Comparison of ENCODE assay signal across 2 fruit fly cellular contexts in genomic region chr2L:19019160-19019592, dm6.
TF ChIP-seq lines count a peak whose summit lies in the region.

No protein-coding gene starts in this region.

TF ChIP-seq in whole organism, embryonic, 481 proteins besides CTCF, POLR2A, EP300 and RAD21 (continued from another document and continues in another):
- TF ChIP-seq CG6813 (GFP tag; optimal IDR thresholded peaks at IDR 0.05; lab: Kevin White, UChicago) (peak; percentile 8), Sry-δ (GFP tag; optimal IDR thresholded peaks at IDR 0.05; lab: Kevin White, UChicago) (no peak), sc (optimal IDR thresholded peaks at IDR 0.05; lab: Kevin White, UChicago) (no peak), sc (GFP tag; optimal IDR thresholded peaks at IDR 0.05; lab: Kevin White, UChicago) (no peak), CG18599 (GFP tag; optimal IDR thresholded peaks at IDR 0.05; lab: Kevin White, UChicago) (peak; percentile 61), ap (GFP tag; IDR thresholded peaks at IDR 0.05; lab: Robert Waterston, UW) (no peak), lmd (GFP tag; IDR thresholded peaks at IDR 0.05; lab: Robert Waterston, UW) (0 out of 2 replicates have a peak, but pooled peaks have one; percentile 3), CG17359 (tag; optimal IDR thresholded peaks at IDR 0.05; lab: Kevin White, UChicago) (no peak), sug (tag; optimal IDR thresholded peaks at IDR 0.05; lab: Kevin White, UChicago) (peak; percentile 29), CG9727 (GFP tag; optimal IDR thresholded peaks at IDR 0.05; lab: Kevin White, UChicago) (peak; percentile 50), CG31388 (GFP tag; optimal IDR thresholded peaks at IDR 0.05; lab: Kevin White, UChicago) (no peak), chinmo (GFP tag; IDR thresholded peaks at IDR 0.05; lab: Robert Waterston, UW; ENCODE audit: partially characterized antibody) (no peak), Hmr (GFP tag; optimal IDR thresholded peaks at IDR 0.05; lab: Kevin White, UChicago) (peak; percentile 54), ind (GFP tag; optimal IDR thresholded peaks at IDR 0.05; lab: Kevin White, UChicago) (peak; percentile 25), yki (optimal IDR thresholded peaks at IDR 0.05; lab: Kevin White, UChicago) (no peak), Hsf (GFP tag; optimal IDR thresholded peaks at IDR 0.05; lab: Kevin White, UChicago) (peak; percentile 23), Doc2 (GFP tag; IDR thresholded peaks at IDR 0.05; lab: Robert Waterston, UW) (no peak), CG10979 (tag; optimal IDR thresholded peaks at IDR 0.05; lab: Kevin White, UChicago) (peak; percentile 22), maf-S (GFP tag; optimal IDR thresholded peaks at IDR 0.05; lab: Kevin White, UChicago) (no peak), CG2120 (GFP tag; optimal IDR thresholded peaks at IDR 0.05; lab: Kevin White, UChicago) (peak; percentile 66), lab (GFP tag; optimal IDR thresholded peaks at IDR 0.05; lab: Kevin White, UChicago) (peak; percentile 33), phol (tag; optimal IDR thresholded peaks at IDR 0.05; lab: Kevin White, UChicago) (peak; percentile 31), dati (GFP tag; IDR thresholded peaks at IDR 0.05; lab: Robert Waterston, UW) (no peak), CG10274 (GFP tag; optimal IDR thresholded peaks at IDR 0.05; lab: Kevin White, UChicago) (no peak), CG7556 (GFP tag; optimal IDR thresholded peaks at IDR 0.05; lab: Kevin White, UChicago) (peak; percentile 81), tio (GFP tag; optimal IDR thresholded peaks at IDR 0.05; lab: Kevin White, UChicago) (peak; percentile 47), CG17361 (GFP tag; IDR thresholded peaks at IDR 0.05; lab: Robert Waterston, UW) (peak; percentile 70; the same call in 2 of the 3 replicates), CG9437 (GFP tag; optimal IDR thresholded peaks at IDR 0.05; lab: Kevin White, UChicago) (peak; percentile 47), dmrt99B (tag; optimal IDR thresholded peaks at IDR 0.05; lab: Kevin White, UChicago) (peak; percentile 55), CG2678 (tag; optimal IDR thresholded peaks at IDR 0.05; lab: Kevin White, UChicago) (peak; percentile 71), prd (optimal IDR thresholded peaks at IDR 0.05; lab: Kevin White, UChicago) (no peak), prd (GFP tag; IDR thresholded peaks at IDR 0.05; lab: Robert Waterston, UW) (peak; percentile 5; the same call in 1 of the 3 replicates), lilli (GFP tag; optimal IDR thresholded peaks at IDR 0.05; lab: Kevin White, UChicago) (peak; percentile 44), CG18476 (GFP tag; optimal IDR thresholded peaks at IDR 0.05; lab: Kevin White, UChicago) (peak; percentile 6), row (GFP tag; IDR thresholded peaks at IDR 0.05; lab: Robert Waterston, UW) (peak; percentile 47; the same call in 2 of the 3 replicates), zfh2 (GFP tag; optimal IDR thresholded peaks at IDR 0.05; lab: Kevin White, UChicago) (peak; percentile 13), nmo (GFP tag; optimal IDR thresholded peaks at IDR 0.05; lab: Kevin White, UChicago) (peak; percentile 15), org-1 (GFP tag; optimal IDR thresholded peaks at IDR 0.05; lab: Kevin White, UChicago) (peak; percentile 8), CG2129 (GFP tag; IDR thresholded peaks at IDR 0.05; lab: Robert Waterston, UW; ENCODE audit: partially characterized antibody) (no peak), HLH54F (GFP tag; optimal IDR thresholded peaks at IDR 0.05; lab: Kevin White, UChicago) (peak; percentile 28), BtbVII (GFP tag; optimal IDR thresholded peaks at IDR 0.05; lab: Kevin White, UChicago) (peak; percentile 18), insv (GFP tag; optimal IDR thresholded peaks at IDR 0.05; lab: Kevin White, UChicago) (no peak), Hr3 (GFP tag; optimal IDR thresholded peaks at IDR 0.05; lab: Kevin White, UChicago) (peak; percentile 12), Fer2 (tag; optimal IDR thresholded peaks at IDR 0.05; lab: Kevin White, UChicago) (no peak), Pdp1 (GFP tag; optimal IDR thresholded peaks at IDR 0.05; lab: Kevin White, UChicago) (no peak), CG12769 (tag; optimal IDR thresholded peaks at IDR 0.05; lab: Kevin White, UChicago) (peak; percentile 3), mirr (GFP tag; optimal IDR thresholded peaks at IDR 0.05; lab: Kevin White, UChicago) (no peak), dysf (GFP tag; IDR thresholded peaks at IDR 0.05; lab: Robert Waterston, UW) (0 out of 3 replicates have a peak, but pooled peaks have one; percentile 32), CG4617 (GFP tag; optimal IDR thresholded peaks at IDR 0.05; lab: Kevin White, UChicago; ENCODE audit: borderline replicate concordance) (no peak), peb (GFP tag; IDR thresholded peaks at IDR 0.05; lab: Robert Waterston, UW) (no peak), salm (tag; optimal IDR thresholded peaks at IDR 0.05; lab: Kevin White, UChicago) (no peak), CG6689 (GFP tag; IDR thresholded peaks at IDR 0.05; lab: Robert Waterston, UW) (no peak), CG8388 (GFP tag; optimal IDR thresholded peaks at IDR 0.05; lab: Kevin White, UChicago) (no peak), HHEX (GFP tag; optimal IDR thresholded peaks at IDR 0.05; lab: Kevin White, UChicago) (peak; percentile 52), CG9215 (GFP tag; IDR thresholded peaks at IDR 0.05; lab: Robert Waterston, UW) (peak; percentile 33; the same call in 1 of the 2 replicates), CG14710 (tag; optimal IDR thresholded peaks at IDR 0.05; lab: Kevin White, UChicago) (peak; percentile 35), slou (GFP tag; optimal IDR thresholded peaks at IDR 0.05; lab: Kevin White, UChicago) (peak; percentile 2), CG10209 (GFP tag; optimal IDR thresholded peaks at IDR 0.05; lab: Kevin White, UChicago) (peak; percentile 25), Xbp1 (GFP tag; optimal IDR thresholded peaks at IDR 0.05; lab: Kevin White, UChicago) (peak; percentile 9), odd (GFP tag; optimal IDR thresholded peaks at IDR 0.05; lab: Kevin White, UChicago) (peak; percentile 43), CG1233 (GFP tag; optimal IDR thresholded peaks at IDR 0.05; lab: Kevin White, UChicago) (peak; percentile 37), CG10267 (tag; optimal IDR thresholded peaks at IDR 0.05; lab: Kevin White, UChicago) (peak; percentile 14), NK7.1 (GFP tag; optimal IDR thresholded peaks at IDR 0.05; lab: Kevin White, UChicago) (no peak), trh (GFP tag; optimal IDR thresholded peaks at IDR 0.05; lab: Kevin White, UChicago) (no peak), Sox102F (GFP tag; optimal IDR thresholded peaks at IDR 0.05; lab: Kevin White, UChicago) (peak; percentile 5), Ets65A (GFP tag; lab: Kevin White, UChicago) (peak; percentile 53)

TF ChIP-seq in whole organism, prepupa, 60 proteins besides CTCF, POLR2A, EP300 and RAD21 (continued from another document):
- TF ChIP-seq Ets21C (GFP tag; optimal IDR thresholded peaks at IDR 0.05; lab: Kevin White, UChicago) = no peak
- TF ChIP-seq svp (GFP tag; lab: Kevin White, UChicago) = peak; percentile 62
- TF ChIP-seq Hr4 (GFP tag; optimal IDR thresholded peaks at IDR 0.05; lab: Kevin White, UChicago) = peak; percentile 20
- TF ChIP-seq Met (GFP tag; optimal IDR thresholded peaks at IDR 0.05; lab: Kevin White, UChicago) = peak; percentile 25
- TF ChIP-seq acj6 (GFP tag; optimal IDR thresholded peaks at IDR 0.05; lab: Kevin White, UChicago) = no peak
- peak; percentile 66 for TF ChIP-seq Eip78C (GFP tag; lab: Kevin White, UChicago)
- peak; percentile 26 for TF ChIP-seq Smox (GFP tag; optimal IDR thresholded peaks at IDR 0.05; lab: Kevin White, UChicago)
- TF ChIP-seq CG32006 (GFP tag; optimal IDR thresholded peaks at IDR 0.05; lab: Kevin White, UChicago) = peak; percentile 45
- peak in 1 of 2 experiments; percentile 1 for TF ChIP-seq salr (GFP tag; optimal IDR thresholded peaks at IDR 0.05; lab: Kevin White, UChicago)
- TF ChIP-seq esn (GFP tag; optimal IDR thresholded peaks at IDR 0.05; lab: Kevin White, UChicago) = peak; percentile 21
- TF ChIP-seq achi (GFP tag; optimal IDR thresholded peaks at IDR 0.05; lab: Kevin White, UChicago) = no peak
TF ChIP-seq in whole organism, prepupa: peak in this region for 14.
